Worm (Caenorhabditis elegans) whole organism, young adult: ENCODE measurements around the gene F22B7.9.

Experiments used
- Y95B8A.8 ChIP-seq: fragments of 200-800 bp; sonication (Bioruptor generic); IDR thresholded peaks from 2 replicates; pipeline ENCODE4 v1.3.6; 2022; ENCODE audit warnings: missing genetic modification reagents, missing genetic modification characterization, missing compliant biosample characterization
- ama-1 ChIP-seq, 3 experiments: fragments of 150-350 bp in 1 of 3; sonication (generic microtip) in 2 of 3; optimal IDR thresholded peaks; 2 replicates each; lab custom pipeline; 2014 to 2018; ENCODE audit warnings: missing biosample characterization in 2 of 3, missing genetic modification characterization in 2 of 3, missing genetic modification reagents in 2 of 3
- die-1 ChIP-seq: sonication (generic microtip); optimal IDR thresholded peaks from 2 replicates; lab custom pipeline; 2016; ENCODE audit warnings: missing genotype, mild to moderate bottlenecking, missing genetic modification characterization, missing compliant biosample characterization
- madf-3 ChIP-seq: fragments of 200-800 bp; sonication (Bioruptor generic); IDR thresholded peaks from 2 replicates; pipeline ENCODE4 v1.3.6; 2022; ENCODE audit warnings: missing genetic modification reagents, missing genetic modification characterization, missing compliant biosample characterization
- madf-8 ChIP-seq: fragments of 200-800 bp; sonication (Bioruptor generic); conservative IDR thresholded peaks from 2 replicates; pipeline ENCODE4 v1.3.6; 2022; ENCODE audit warnings: missing genetic modification reagents, missing genetic modification characterization, missing compliant biosample characterization
- nfya-1 ChIP-seq: sonication (generic microtip); optimal IDR thresholded peaks from 2 replicates; lab custom pipeline; 2017; ENCODE audit warnings: antibody characterized with exemption, missing compliant biosample characterization, missing genetic modification characterization, borderline replicate concordance; ENCODE audit not compliant: insufficient read depth
- sea-2 ChIP-seq: fragments of 200-800 bp; sonication (Bioruptor generic); IDR thresholded peaks from 2 replicates; pipeline ENCODE4 v1.3.6; 2022; ENCODE audit warnings: missing genetic modification characterization, missing compliant biosample characterization
- snpc-4 ChIP-seq, 5 experiments: fragments of 150-350 bp in 1 of 5; sonication (generic microtip) in 4 of 5; optimal IDR thresholded peaks; 2 replicates each; lab custom pipeline; 2014 to 2018; ENCODE audit warnings: missing genetic modification characterization in 5 of 5, missing biosample characterization in 3 of 5, antibody characterized with exemption in 2 of 5, mild to moderate bottlenecking in 2 of 5, missing compliant biosample characterization in 2 of 5, missing genotype in 2 of 5, moderate library complexity in 2 of 5, missing genetic modification reagents in 1 of 5
- zim-3 ChIP-seq: sonication (generic microtip); optimal IDR thresholded peaks from 2 replicates; lab custom pipeline; 2017; ENCODE audit warnings: mild to moderate bottlenecking, missing genetic modification characterization, moderate library complexity, missing compliant biosample characterization

ce11 chrIII:8678371-8678770 is 24.6 kb upstream of the F22B7.9 start:
- TF ChIP-seq madf-3 (GFP tag; lab: Robert Waterston, UW), result 0 out of 2 replicates have a peak, but pooled peaks have one; percentile 55
- TF ChIP-seq Y95B8A.8 (GFP tag; lab: Robert Waterston, UW), result 0 out of 2 replicates have a peak, but pooled peaks have one; percentile 46
- peak; percentile 92 for TF ChIP-seq die-1 (tag; lab: Kevin White, UChicago)
- TF ChIP-seq ama-1 (optimal IDR thresholded peaks at IDR 0.05; lab: Kevin White, UChicago), result no peak
- peak; percentile 70 to 89 for TF ChIP-seq ama-1 (GFP tag; optimal IDR thresholded peaks at IDR 0.05; lab: Kevin White, UChicago)
- peak; percentile 93 for TF ChIP-seq zim-3 (tag; lab: Kevin White, UChicago)
- 0 out of 2 replicates have a peak, but pooled peaks have one; percentile 48 for TF ChIP-seq sea-2 (GFP tag; lab: Robert Waterston, UW)
- peak; percentile 53 for TF ChIP-seq snpc-4 (GFP tag; optimal IDR thresholded peaks at IDR 0.05; lab: Kevin White, UChicago)
- TF ChIP-seq snpc-4 (tag; optimal IDR thresholded peaks at IDR 0.05; lab: Kevin White, UChicago), result peak in 2 of 4 experiments; percentile 51
- peak; percentile 32; the same call in 1 of the 2 replicates for TF ChIP-seq madf-8 (GFP tag; lab: Robert Waterston, UW)
- no peak for TF ChIP-seq nfya-1 (tag; lab: Kevin White, UChicago)
